Worm (Caenorhabditis elegans) whole organism, young adult: ENCODE results near the gene ran-1.
A peak's percentile ranks its signal among the peaks of the same experiment; 100 is the strongest.

Source experiments
- B0261.1 ChIP-seq: sonication (generic microtip); optimal IDR thresholded peaks from 2 replicates; lab custom pipeline; 2016; ENCODE audit warnings: mild to moderate bottlenecking, missing genetic modification characterization, moderate library complexity, missing compliant biosample characterization
- C06A6.2 ChIP-seq: fragments of 200-800 bp; sonication (Bioruptor generic); conservative IDR thresholded peaks from 2 replicates; pipeline ENCODE4 v1.3.6; 2022; ENCODE audit warnings: missing genetic modification characterization, missing compliant biosample characterization
- C17E4.6 ChIP-seq: fragments of 200-800 bp; sonication (Bioruptor generic); IDR thresholded peaks from 2 replicates; pipeline ENCODE4 v1.3.6; 2022; ENCODE audit warnings: missing genetic modification reagents, missing genetic modification characterization, missing compliant biosample characterization
- D2030.7 ChIP-seq: fragments of 200-800 bp; sonication (Bioruptor generic); IDR thresholded peaks from 2 replicates; pipeline ENCODE4 v1.3.6; 2022; ENCODE audit warnings: missing genetic modification reagents, missing genetic modification characterization, missing compliant biosample characterization
- F22D6.2 ChIP-seq: sonication (generic microtip); optimal IDR thresholded peaks from 2 replicates; lab custom pipeline; 2016; ENCODE audit warnings: mild to moderate bottlenecking, missing genetic modification characterization, missing compliant biosample characterization
- F39B2.1 ChIP-seq: fragments of 200-800 bp; sonication (Bioruptor generic); IDR thresholded peaks from 2 replicates; pipeline ENCODE4 v1.3.6; 2022; ENCODE audit warnings: missing genetic modification reagents, missing genetic modification characterization, missing compliant biosample characterization
- F52B5.7 ChIP-seq: sonication (generic microtip); optimal IDR thresholded peaks from 2 replicates; lab custom pipeline; 2016; ENCODE audit warnings: mild to moderate bottlenecking, missing genetic modification characterization, missing compliant biosample characterization
- F57A8.1 ChIP-seq: fragments of 200-800 bp; sonication (Bioruptor generic); optimal IDR thresholded peaks from 2 replicates; lab custom pipeline; 2018; ENCODE audit warnings: mild to moderate bottlenecking, missing genetic modification characterization, moderate library complexity, missing compliant biosample characterization
- F57C9.4 ChIP-seq: sonication (generic microtip); optimal IDR thresholded peaks from 2 replicates; lab custom pipeline; 2017; ENCODE audit warnings: mild to moderate bottlenecking, missing genetic modification characterization, missing compliant biosample characterization
- K12H6.12 ChIP-seq: fragments of 200-800 bp; sonication (Bioruptor generic); optimal IDR thresholded peaks from 2 replicates; lab custom pipeline; 2018; ENCODE audit warnings: mild to moderate bottlenecking, missing genetic modification characterization, missing compliant biosample characterization
- Y56A3A.18 ChIP-seq: fragments of 200-800 bp; sonication (Bioruptor generic); IDR thresholded peaks from 2 replicates; pipeline ENCODE4 v1.3.6; 2022; ENCODE audit warnings: missing genetic modification reagents, missing genetic modification characterization, missing compliant biosample characterization
- Y95B8A.8 ChIP-seq: fragments of 200-800 bp; sonication (Bioruptor generic); IDR thresholded peaks from 2 replicates; pipeline ENCODE4 v1.3.6; 2022; ENCODE audit warnings: missing genetic modification reagents, missing genetic modification characterization, missing compliant biosample characterization
- ZK185.1 ChIP-seq: sonication (generic microtip); optimal IDR thresholded peaks from 2 replicates; lab custom pipeline; 2016; ENCODE audit warnings: mild to moderate bottlenecking, missing genetic modification characterization, missing compliant biosample characterization; ENCODE audit not compliant: poor library complexity, severe bottlenecking
- aptf-3 ChIP-seq: fragments of 200-800 bp; sonication (Bioruptor generic); IDR thresholded peaks from 2 replicates; pipeline ENCODE4 v1.3.6; 2022; ENCODE audit warnings: missing genetic modification characterization, missing compliant biosample characterization
- atf-7 ChIP-seq: sonication (generic microtip); optimal IDR thresholded peaks from 2 replicates; lab custom pipeline; 2017; ENCODE audit warnings: mild to moderate bottlenecking, missing genetic modification characterization, missing compliant biosample characterization
- attf-5 ChIP-seq: fragments of 200-800 bp; sonication (Bioruptor generic); optimal IDR thresholded peaks from 2 replicates; lab custom pipeline; 2018; ENCODE audit warnings: mild to moderate bottlenecking, missing genetic modification characterization, missing compliant biosample characterization
- attf-6 ChIP-seq: fragments of 200-800 bp; sonication (Bioruptor generic); IDR thresholded peaks from 2 replicates; pipeline ENCODE4 v1.3.6; 2022; ENCODE audit warnings: missing genetic modification reagents, missing genetic modification characterization, missing compliant biosample characterization
- cebp-2 ChIP-seq: fragments of 200-800 bp; sonication (Bioruptor generic); IDR thresholded peaks from 2 replicates; pipeline ENCODE4 v1.3.6; 2022; ENCODE audit warnings: missing genetic modification characterization, missing compliant biosample characterization
- ceh-100 ChIP-seq: fragments of 200-800 bp; sonication (Bioruptor generic); IDR thresholded peaks from 2 replicates; pipeline ENCODE4 v1.3.6; 2022; ENCODE audit warnings: missing genetic modification reagents, missing genetic modification characterization, missing compliant biosample characterization
- egl-18 ChIP-seq: fragments of 200-800 bp; sonication (Bioruptor generic); IDR thresholded peaks from 2 replicates; pipeline ENCODE4 v1.3.6; 2022; ENCODE audit warnings: missing genetic modification reagents, missing genetic modification characterization, missing compliant biosample characterization
- egl-44 ChIP-seq: fragments of 200-800 bp; sonication (Bioruptor generic); IDR thresholded peaks from 2 replicates; pipeline ENCODE4 v1.3.6; 2022; ENCODE audit warnings: missing genetic modification reagents, missing genetic modification characterization, missing compliant biosample characterization
- egrh-3 ChIP-seq: fragments of 200-800 bp; sonication (Bioruptor generic); IDR thresholded peaks from 2 replicates; pipeline ENCODE4 v1.3.6; 2022; ENCODE audit warnings: missing genetic modification reagents, missing genetic modification characterization, missing compliant biosample characterization
- ekl-4 ChIP-seq: fragments of 200-800 bp; sonication (Bioruptor generic); IDR thresholded peaks from 2 replicates; pipeline ENCODE4 v1.3.6; 2022; ENCODE audit warnings: missing genetic modification reagents, missing genetic modification characterization, missing compliant biosample characterization
- ets-4 ChIP-seq: fragments of 200-800 bp; sonication (Bioruptor generic); optimal IDR thresholded peaks from 2 replicates; lab custom pipeline; 2018; ENCODE audit warnings: mild to moderate bottlenecking, missing genetic modification characterization, missing compliant biosample characterization
- gei-17 ChIP-seq: fragments of 200-800 bp; sonication (Bioruptor generic); optimal IDR thresholded peaks from 2 replicates; lab custom pipeline; 2018; ENCODE audit warnings: mild to moderate bottlenecking, missing genetic modification characterization, missing compliant biosample characterization
- hlh-26 ChIP-seq: fragments of 200-800 bp; sonication (Bioruptor generic); conservative IDR thresholded peaks from 2 replicates; pipeline ENCODE4 v1.3.6; 2022; ENCODE audit warnings: missing genetic modification reagents, missing genetic modification characterization, missing compliant biosample characterization
- hmg-1.2 ChIP-seq: fragments of 200-800 bp; sonication (Bioruptor generic); IDR thresholded peaks from 2 replicates; pipeline ENCODE4 v1.3.6; 2022; ENCODE audit warnings: missing genetic modification reagents, missing genetic modification characterization, missing compliant biosample characterization
- let-526 ChIP-seq: fragments of 200-800 bp; sonication (Bioruptor generic); IDR thresholded peaks from 2 replicates; pipeline ENCODE4 v1.3.6; 2022; ENCODE audit warnings: missing genetic modification reagents, missing genetic modification characterization, missing compliant biosample characterization
- let-607 ChIP-seq, 2 experiments: fragments of 200-800 bp in 1 of 2; sonication (Bioruptor generic) in 1 of 2; sonication (generic microtip) in 1 of 2; optimal IDR thresholded peaks; 2 replicates each; lab custom pipeline; 2016 to 2018; ENCODE audit warnings: mild to moderate bottlenecking in 2 of 2, missing compliant biosample characterization in 2 of 2, missing genetic modification characterization in 2 of 2, moderate library complexity in 2 of 2, missing genotype in 1 of 2
- lin-26 ChIP-seq: fragments of 200-800 bp; sonication (Bioruptor generic); IDR thresholded peaks from 2 replicates; pipeline ENCODE4 v1.3.6; 2022; ENCODE audit warnings: missing genetic modification reagents, missing genetic modification characterization, missing compliant biosample characterization
- lin-40 ChIP-seq: sonication (generic microtip); optimal IDR thresholded peaks from 2 replicates; lab custom pipeline; 2016; ENCODE audit warnings: missing genetic modification characterization, mild to moderate bottlenecking, missing compliant biosample characterization, missing genotype, missing genetic modification reagents
- lir-1 ChIP-seq: fragments of 200-800 bp; sonication (Bioruptor generic); conservative IDR thresholded peaks from 2 replicates; pipeline ENCODE4 v1.3.6; 2022; ENCODE audit warnings: missing genetic modification reagents, missing genetic modification characterization, missing compliant biosample characterization
- lsy-27 ChIP-seq: sonication (generic microtip); optimal IDR thresholded peaks from 2 replicates; lab custom pipeline; 2017; ENCODE audit warnings: missing genetic modification characterization, mild to moderate bottlenecking, missing compliant biosample characterization, antibody characterized with exemption, missing genotype, borderline replicate concordance; ENCODE audit not compliant: insufficient read depth
- madf-6 ChIP-seq: fragments of 200-800 bp; sonication (Bioruptor generic); IDR thresholded peaks from 2 replicates; pipeline ENCODE4 v1.3.6; 2022; ENCODE audit warnings: missing genetic modification reagents, missing genetic modification characterization, missing compliant biosample characterization
- mes-4 ChIP-seq: sonication (generic microtip); optimal IDR thresholded peaks from 2 replicates; lab custom pipeline; 2016; ENCODE audit warnings: missing genotype, missing genetic modification characterization, missing compliant biosample characterization
- nfya-1 ChIP-seq: sonication (generic microtip); optimal IDR thresholded peaks from 2 replicates; lab custom pipeline; 2017; ENCODE audit warnings: antibody characterized with exemption, missing compliant biosample characterization, missing genetic modification characterization, borderline replicate concordance; ENCODE audit not compliant: insufficient read depth
- nhr-120 ChIP-seq: fragments of 200-800 bp; sonication (Bioruptor generic); IDR thresholded peaks from 2 replicates; pipeline ENCODE4 v1.3.6; 2022; ENCODE audit warnings: missing genetic modification characterization, missing compliant biosample characterization
- nhr-90 ChIP-seq: sonication (generic microtip); optimal IDR thresholded peaks from 2 replicates; lab custom pipeline; 2016; ENCODE audit warnings: missing genotype, mild to moderate bottlenecking, missing genetic modification characterization, missing compliant biosample characterization
- rcor-1 ChIP-seq: fragments of 200-800 bp; sonication (Bioruptor generic); IDR thresholded peaks from 2 replicates; pipeline ENCODE4 v1.3.6; 2022; ENCODE audit warnings: missing genetic modification reagents, missing genetic modification characterization, missing compliant biosample characterization
- rec-8 ChIP-seq, 2 experiments: sonication (generic microtip); optimal IDR thresholded peaks; 2 replicates each; lab custom pipeline; 2016; ENCODE audit warnings: mild to moderate bottlenecking in 2 of 2, missing genetic modification characterization in 2 of 2, missing genetic modification reagents in 2 of 2, missing genotype in 2 of 2, missing biosample characterization in 1 of 2, missing compliant biosample characterization in 1 of 2, moderate library complexity in 1 of 2
- repo-1 ChIP-seq: sonication (generic microtip); optimal IDR thresholded peaks from 2 replicates; lab custom pipeline; 2017; ENCODE audit warnings: mild to moderate bottlenecking, missing genetic modification characterization, missing compliant biosample characterization
- sdz-38 ChIP-seq: sonication (generic microtip); optimal IDR thresholded peaks from 2 replicates; lab custom pipeline; 2016; ENCODE audit warnings: missing genotype, missing genetic modification characterization, missing compliant biosample characterization
- sea-2 ChIP-seq: fragments of 200-800 bp; sonication (Bioruptor generic); IDR thresholded peaks from 2 replicates; pipeline ENCODE4 v1.3.6; 2022; ENCODE audit warnings: missing genetic modification characterization, missing compliant biosample characterization
- snpc-1.3 ChIP-seq: sonication (generic microtip); optimal IDR thresholded peaks from 2 replicates; lab custom pipeline; 2017; ENCODE audit warnings: missing genetic modification characterization, mild to moderate bottlenecking, missing compliant biosample characterization, antibody characterized with exemption, moderate library complexity, missing genotype, missing genetic modification reagents; ENCODE audit not compliant: insufficient read depth
- sptf-2 ChIP-seq: fragments of 200-800 bp; sonication (Bioruptor generic); optimal IDR thresholded peaks from 2 replicates; lab custom pipeline; 2018; ENCODE audit warnings: mild to moderate bottlenecking, missing genetic modification characterization, missing compliant biosample characterization
- unc-130 ChIP-seq: sonication (generic microtip); optimal IDR thresholded peaks from 2 replicates; lab custom pipeline; 2016; ENCODE audit warnings: missing genetic modification reagents, missing genetic modification characterization, missing compliant biosample characterization
- zfh-2 ChIP-seq: fragments of 200-800 bp; sonication (Bioruptor generic); conservative IDR thresholded peaks from 2 replicates; pipeline ENCODE4 v1.3.6; 2022; ENCODE audit warnings: missing genetic modification reagents, missing genetic modification characterization, missing compliant biosample characterization
- ztf-18 ChIP-seq: sonication (generic microtip); optimal IDR thresholded peaks from 2 replicates; lab custom pipeline; 2016; ENCODE audit warnings: missing genotype, mild to moderate bottlenecking, missing genetic modification characterization, missing compliant biosample characterization
- ztf-25 ChIP-seq: fragments of 200-800 bp; sonication (Bioruptor generic); IDR thresholded peaks from 2 replicates; pipeline ENCODE4 v1.3.6; 2022; ENCODE audit warnings: missing genetic modification reagents, missing genetic modification characterization, missing compliant biosample characterization

The ran-1 gene

DNA sequence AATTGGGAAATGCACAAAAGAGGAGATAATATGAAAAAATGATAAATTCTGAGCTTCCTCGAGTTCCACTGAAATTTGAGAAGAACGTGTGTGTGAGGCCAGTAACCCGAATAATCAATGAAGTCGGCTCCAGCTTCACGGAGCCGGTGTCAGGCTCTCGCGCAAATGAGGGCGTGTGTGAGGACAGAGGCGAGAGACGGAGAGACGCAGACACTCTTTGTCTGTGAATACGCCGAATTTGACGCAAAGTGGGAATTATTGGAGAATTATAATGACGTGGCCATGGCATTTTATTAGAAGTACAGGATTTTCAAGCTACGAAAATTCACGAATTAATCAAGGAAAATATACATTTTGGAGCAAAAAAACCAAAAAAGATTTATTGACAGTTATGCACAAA lies 7.6 kb downstream of the ran-1 start (continued):
- TF ChIP-seq rec-8 (tag; optimal IDR thresholded peaks at IDR 0.05; lab: Kevin White, UChicago), result no peak
- TF ChIP-seq sdz-38 (tag; lab: Kevin White, UChicago), result no peak
- no peak for TF ChIP-seq ets-4 (GFP tag; lab: Kevin White, UChicago)
- no peak for TF ChIP-seq B0261.1
- TF ChIP-seq egl-18, result no peak
- TF ChIP-seq F57A8.1 (GFP tag; lab: Kevin White, UChicago), result no peak
- TF ChIP-seq F52B5.7 (tag; lab: Kevin White, UChicago), result no peak
- TF ChIP-seq sea-2 (GFP tag; lab: Robert Waterston, UW), result no peak
- no peak for TF ChIP-seq atf-7 (tag; lab: Kevin White, UChicago)
- no peak for TF ChIP-seq sptf-2 (GFP tag; lab: Kevin White, UChicago)
- peak; percentile 78 for TF ChIP-seq attf-5 (GFP tag; lab: Kevin White, UChicago)
- TF ChIP-seq ZK185.1 (tag; lab: Kevin White, UChicago), result peak; percentile 35
- TF ChIP-seq nhr-90, result no peak
- TF ChIP-seq lir-1 (GFP tag; lab: Robert Waterston, UW), result no peak
- TF ChIP-seq aptf-3, result no peak
- TF ChIP-seq nhr-120 (GFP tag; lab: Robert Waterston, UW), result no peak
- TF ChIP-seq madf-6, result peak; percentile 37
- TF ChIP-seq lin-40 (tag; lab: Kevin White, UChicago), result peak; percentile 37
- no peak for TF ChIP-seq cebp-2 (GFP tag; lab: Robert Waterston, UW)
- TF ChIP-seq F57C9.4 (tag; lab: Kevin White, UChicago), result no peak
- TF ChIP-seq D2030.7 (GFP tag; lab: Robert Waterston, UW), result no peak
- TF ChIP-seq unc-130 (GFP tag; lab: Kevin White, UChicago), result no peak
- TF ChIP-seq ekl-4, result no peak
- no peak for TF ChIP-seq nfya-1
- TF ChIP-seq hmg-1.2 (GFP tag; lab: Robert Waterston, UW), result peak; percentile 42; the same call in 1 of the 2 replicates
- TF ChIP-seq egrh-3 (GFP tag; lab: Robert Waterston, UW), result no peak
- no peak for TF ChIP-seq C17E4.6 (GFP tag; lab: Robert Waterston, UW)
- TF ChIP-seq F22D6.2 (tag; lab: Kevin White, UChicago), result no peak
- TF ChIP-seq lin-26 (GFP tag; lab: Robert Waterston, UW), result peak; percentile 76
- TF ChIP-seq repo-1, result no peak
- no peak for TF ChIP-seq F39B2.1
- peak; percentile 61 for TF ChIP-seq zfh-2
- TF ChIP-seq ztf-25, result 0 out of 2 replicates have a peak, but pooled peaks have one; percentile 34
- no peak for TF ChIP-seq snpc-1.3 (tag; lab: Kevin White, UChicago)
- no peak for TF ChIP-seq mes-4
- no peak for TF ChIP-seq Y95B8A.8
- 0 out of 2 replicates have a peak, but pooled peaks have one; percentile 5 for TF ChIP-seq rcor-1 (GFP tag; lab: Robert Waterston, UW)
- no peak for TF ChIP-seq Y56A3A.18 (GFP tag; lab: Robert Waterston, UW)
- TF ChIP-seq egl-44 (GFP tag; lab: Robert Waterston, UW), result no peak
- no peak for TF ChIP-seq gei-17 (GFP tag; lab: Kevin White, UChicago)
- TF ChIP-seq K12H6.12 (tag; lab: Kevin White, UChicago), result peak; percentile 53
- TF ChIP-seq let-526 (GFP tag; lab: Robert Waterston, UW), result no peak
- TF ChIP-seq let-607 (tag; optimal IDR thresholded peaks at IDR 0.05; lab: Kevin White, UChicago), result peak; percentile 65 to 80
- TF ChIP-seq ztf-18 (tag; lab: Kevin White, UChicago), result peak; percentile 27
- no peak for TF ChIP-seq attf-6 (GFP tag; lab: Robert Waterston, UW)
- no peak for TF ChIP-seq lsy-27
- TF ChIP-seq C06A6.2 (GFP tag; lab: Robert Waterston, UW), result no peak
- no peak for TF ChIP-seq hlh-26 (GFP tag; lab: Robert Waterston, UW)
- no peak for TF ChIP-seq ceh-100 (GFP tag; lab: Robert Waterston, UW)
